Worm (Caenorhabditis elegans) whole organism, L2 larva: Measurements from ENCODE around the gene rpn-1.

ENCODE experiments used
- ama-1 ChIP-seq: fragments of 150-350 bp; optimal IDR thresholded peaks from 2 replicates; lab custom pipeline; 2018; ENCODE audit warnings: inconsistent platforms
- crh-2 ChIP-seq: sonication (generic microtip); optimal IDR thresholded peaks from 2 replicates; lab custom pipeline; 2017; ENCODE audit warnings: missing biosample characterization, missing genetic modification characterization
- nhr-11 ChIP-seq: fragments of 150-350 bp; optimal IDR thresholded peaks from 2 replicates; lab custom pipeline; 2014; ENCODE audit warnings: missing biosample characterization, missing genetic modification characterization
- skn-1 ChIP-seq: sonication (generic microtip); optimal IDR thresholded peaks from 2 replicates; lab custom pipeline; 2017; ENCODE audit warnings: missing biosample characterization, missing genetic modification characterization
- unc-39 ChIP-seq: fragments of 150-350 bp; optimal IDR thresholded peaks from 2 replicates; lab custom pipeline; 2014; ENCODE audit warnings: missing biosample characterization, missing genetic modification characterization

DNA sequence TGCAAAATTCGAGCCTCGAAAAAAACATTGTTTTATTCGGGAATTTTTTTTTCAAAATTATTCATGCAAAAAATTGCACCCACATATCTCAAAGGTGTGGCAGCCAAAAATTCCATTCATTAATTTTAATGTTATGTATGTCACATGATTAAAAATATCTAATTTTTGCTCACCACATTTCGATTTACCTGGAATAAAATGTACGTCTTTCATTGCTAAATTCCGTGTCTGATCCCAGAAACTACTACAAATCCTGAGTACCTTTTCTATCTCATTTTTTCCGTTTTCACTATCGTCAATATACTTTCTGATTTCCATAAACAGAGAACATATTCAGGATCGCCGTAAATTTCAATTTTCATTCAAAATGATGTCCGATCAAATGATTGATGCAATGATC is 36.8 kb downstream of the rpn-1 start, which contains the start of gene srx-19:
- TF ChIP-seq skn-1 (tag; lab: Kevin White, UChicago) (no peak), ama-1 (no peak), unc-39 (no peak), nhr-11 (no peak), crh-2 (tag; lab: Kevin White, UChicago) (no peak)
